Worm (Caenorhabditis elegans): ENCODE measurements around the gene pef-1.

pef-1 gene

DNA sequence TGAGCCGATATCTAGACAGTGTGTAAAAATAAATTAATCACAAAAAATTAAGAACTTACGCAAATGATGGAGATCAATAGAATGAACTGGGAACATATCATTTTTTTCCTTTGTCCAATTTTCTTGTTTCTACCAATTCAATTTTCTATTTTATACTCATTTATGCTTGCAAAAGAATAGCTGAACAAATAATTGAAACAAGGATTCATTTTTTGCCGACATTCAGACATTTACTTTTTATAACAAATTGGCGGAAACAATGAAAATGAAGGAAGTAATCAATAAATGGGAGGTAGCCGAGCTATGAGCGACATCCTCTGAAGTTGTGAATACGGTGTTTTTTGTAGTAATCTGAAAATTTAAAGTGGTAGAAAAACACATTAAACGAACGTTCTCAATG lies 9.2 kb downstream of the pef-1 start, which contains the start of gene idpp-13:
TSS of gene idpp-13 (minus strand) at position 101 of the 400 bp plus-strand sequence.
- TF ChIP-seq ceh-36 (tag; optimal IDR thresholded peaks at IDR 0.05) (no peak), ets-7 (tag; optimal IDR thresholded peaks at IDR 0.05) (no peak), tbx-11 (GFP tag; IDR thresholded peaks at IDR 0.05) (no peak), flt-1 (GFP tag; IDR thresholded peaks at IDR 0.05) (no peak), F13C5.2 (tag; optimal IDR thresholded peaks at IDR 0.05) (no peak), hmg-4 (GFP tag; optimal IDR thresholded peaks at IDR 0.05) (no peak), tbx-37 (GFP tag; conservative IDR thresholded peaks at IDR 0.05) (no peak), ceh-13 (GFP tag; optimal IDR thresholded peaks at IDR 0.05) (no peak), pes-1 (GFP tag; IDR thresholded peaks at IDR 0.05) (no peak), ama-1 (optimal IDR thresholded peaks at IDR 0.05) (no peak), sea-1 (GFP tag; conservative IDR thresholded peaks at IDR 0.05) (no peak), hmbx-1 (tag; optimal IDR thresholded peaks at IDR 0.05) (no peak), hnd-1 (tag; optimal IDR thresholded peaks at IDR 0.05) (no peak), scrt-1 (GFP tag; IDR thresholded peaks at IDR 0.05) (no peak), aly-1 (tag; optimal IDR thresholded peaks at IDR 0.05) (no peak), B0310.2 (tag; optimal IDR thresholded peaks at IDR 0.05) (no peak), tra-4 (tag; optimal IDR thresholded peaks at IDR 0.05) (no peak)

ce11 chrIII:910540-911311 lies 15.4 kb downstream of the pef-1 start, which contains the start of the genes F23H11.5 and bra-2:
Gene F23H11.5, minus strand, starts transcription at chrIII:910590.
Gene bra-2, plus strand, starts transcription at chrIII:911261.
- TF ChIP-seq hmbx-1 (tag; optimal IDR thresholded peaks at IDR 0.05) = no peak
- TF ChIP-seq flt-1 (GFP tag; IDR thresholded peaks at IDR 0.05) = no peak
- TF ChIP-seq pes-1 (GFP tag; IDR thresholded peaks at IDR 0.05) = no peak
- TF ChIP-seq F13C5.2 (tag; optimal IDR thresholded peaks at IDR 0.05) = no peak
- no peak for TF ChIP-seq sea-1 (GFP tag; conservative IDR thresholded peaks at IDR 0.05)
- no peak for TF ChIP-seq B0310.2 (tag; optimal IDR thresholded peaks at IDR 0.05)
- TF ChIP-seq tra-4 (tag; optimal IDR thresholded peaks at IDR 0.05) = no peak
- no peak for TF ChIP-seq hmg-4 (GFP tag; optimal IDR thresholded peaks at IDR 0.05)
- no peak for TF ChIP-seq aly-1 (tag; optimal IDR thresholded peaks at IDR 0.05)
- no peak for TF ChIP-seq ama-1 (optimal IDR thresholded peaks at IDR 0.05)
- no peak for TF ChIP-seq tbx-11 (GFP tag; IDR thresholded peaks at IDR 0.05)
- no peak for TF ChIP-seq hnd-1 (tag; optimal IDR thresholded peaks at IDR 0.05)
- no peak for TF ChIP-seq scrt-1 (GFP tag; IDR thresholded peaks at IDR 0.05)
- no peak for TF ChIP-seq tbx-37 (GFP tag; conservative IDR thresholded peaks at IDR 0.05)

ce11 chrIII:909540-909939 lies 16.6 kb downstream of the pef-1 start, which contains the start of gene crls-1:
Gene crls-1, minus strand, starts transcription at chrIII:909902.
- TF ChIP-seq ceh-13 (GFP tag; optimal IDR thresholded peaks at IDR 0.05) = no peak
- no peak for TF ChIP-seq tbx-11 (GFP tag; IDR thresholded peaks at IDR 0.05)
- no peak for TF ChIP-seq hnd-1 (tag; optimal IDR thresholded peaks at IDR 0.05)
- TF ChIP-seq F13C5.2 (tag; optimal IDR thresholded peaks at IDR 0.05) = no peak
- TF ChIP-seq B0310.2 (tag; optimal IDR thresholded peaks at IDR 0.05) = no peak
- TF ChIP-seq tbx-37 (GFP tag; conservative IDR thresholded peaks at IDR 0.05) = no peak
- TF ChIP-seq flt-1 (GFP tag; IDR thresholded peaks at IDR 0.05) = no peak
- TF ChIP-seq pes-1 (GFP tag; IDR thresholded peaks at IDR 0.05) = no peak
- no peak for TF ChIP-seq scrt-1 (GFP tag; IDR thresholded peaks at IDR 0.05)
- no peak for TF ChIP-seq ceh-36 (tag; optimal IDR thresholded peaks at IDR 0.05)
- TF ChIP-seq hmg-4 (GFP tag; optimal IDR thresholded peaks at IDR 0.05) = no peak
- no peak for TF ChIP-seq hmbx-1 (tag; optimal IDR thresholded peaks at IDR 0.05)
- no peak for TF ChIP-seq aly-1 (tag; optimal IDR thresholded peaks at IDR 0.05)

- TF ChIP-seq ama-1 (optimal IDR thresholded peaks at IDR 0.05) = no peak
- TF ChIP-seq ceh-36 (tag; optimal IDR thresholded peaks at IDR 0.05) = no peak
- no peak for TF ChIP-seq sea-1 (GFP tag; conservative IDR thresholded peaks at IDR 0.05)
- no peak for TF ChIP-seq tra-4 (tag; optimal IDR thresholded peaks at IDR 0.05)
Observed at ce11 chrIII:907990-908389, 18.1 kb downstream of the pef-1 start.

- TF ChIP-seq pes-1 (GFP tag; IDR thresholded peaks at IDR 0.05) (no peak), ceh-13 (GFP tag; optimal IDR thresholded peaks at IDR 0.05) (no peak), hmbx-1 (tag; optimal IDR thresholded peaks at IDR 0.05) (no peak), flt-1 (GFP tag; IDR thresholded peaks at IDR 0.05) (no peak), hnd-1 (tag; optimal IDR thresholded peaks at IDR 0.05) (no peak), F13C5.2 (tag; optimal IDR thresholded peaks at IDR 0.05) (no peak), ama-1 (optimal IDR thresholded peaks at IDR 0.05) (no peak), scrt-1 (GFP tag; IDR thresholded peaks at IDR 0.05) (no peak), ceh-36 (tag; optimal IDR thresholded peaks at IDR 0.05) (no peak), tbx-11 (GFP tag; IDR thresholded peaks at IDR 0.05) (no peak), tbx-37 (GFP tag; conservative IDR thresholded peaks at IDR 0.05) (no peak), ets-7 (tag; optimal IDR thresholded peaks at IDR 0.05) (no peak), B0310.2 (tag; optimal IDR thresholded peaks at IDR 0.05) (no peak), sea-1 (GFP tag; conservative IDR thresholded peaks at IDR 0.05) (no peak), hmg-4 (GFP tag; optimal IDR thresholded peaks at IDR 0.05) (no peak), tra-4 (tag; optimal IDR thresholded peaks at IDR 0.05) (no peak)
Observed at ce11 chrIII:907311-907710, 18.8 kb downstream of the pef-1 start, which contains the start of gene F23H11.4. Gene F23H11.4, minus strand, starts transcription at chrIII:907539.

DNA sequence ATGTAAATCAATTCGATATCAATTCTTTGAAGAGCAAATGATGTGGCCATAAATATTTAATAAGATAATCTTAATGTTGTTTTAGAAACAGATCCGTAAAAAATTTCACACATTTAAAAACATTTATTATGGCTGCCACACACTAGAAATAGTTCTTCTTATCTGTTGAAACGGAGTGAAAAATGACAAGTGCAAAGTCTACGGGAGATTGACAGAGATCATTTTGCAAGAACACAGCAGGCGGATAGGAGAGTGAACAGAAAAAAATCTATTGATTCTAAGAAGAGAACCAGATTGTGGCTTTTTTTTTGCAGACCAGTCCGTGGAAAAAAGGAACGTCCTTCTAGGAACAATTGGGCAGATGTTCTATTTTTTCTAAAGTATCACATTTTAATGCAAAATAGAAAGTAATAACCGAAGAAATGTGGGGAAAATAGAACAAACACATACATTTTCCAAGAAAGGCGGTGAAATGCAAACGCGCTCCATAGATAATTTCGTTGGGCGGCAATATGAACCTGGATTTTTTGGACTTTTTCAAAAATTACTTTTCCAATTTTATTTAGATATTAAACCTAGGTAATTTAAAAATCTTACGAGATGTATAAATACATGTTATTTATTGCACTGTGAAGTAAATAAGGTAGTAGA lies 24.4 kb downstream of the pef-1 start:
- TF ChIP-seq flt-1 (GFP tag; IDR thresholded peaks at IDR 0.05) (no peak), aly-1 (tag; optimal IDR thresholded peaks at IDR 0.05) (no peak), F13C5.2 (tag; optimal IDR thresholded peaks at IDR 0.05) (no peak), ceh-13 (GFP tag; optimal IDR thresholded peaks at IDR 0.05) (no peak), tra-4 (tag; optimal IDR thresholded peaks at IDR 0.05) (no peak), tbx-37 (GFP tag; conservative IDR thresholded peaks at IDR 0.05) (no peak), hmbx-1 (tag; optimal IDR thresholded peaks at IDR 0.05) (no peak), scrt-1 (GFP tag; IDR thresholded peaks at IDR 0.05) (no peak), ceh-36 (tag; optimal IDR thresholded peaks at IDR 0.05) (no peak), ets-7 (tag; optimal IDR thresholded peaks at IDR 0.05) (no peak), ama-1 (optimal IDR thresholded peaks at IDR 0.05) (no peak), B0310.2 (tag; optimal IDR thresholded peaks at IDR 0.05) (no peak), tbx-11 (GFP tag; IDR thresholded peaks at IDR 0.05) (no peak), sea-1 (GFP tag; conservative IDR thresholded peaks at IDR 0.05) (no peak)

Data from whole organism, early embryonic.